Worm (Caenorhabditis elegans): ENCODE data around the gene shw-3.

The shw-3 gene

DNA sequence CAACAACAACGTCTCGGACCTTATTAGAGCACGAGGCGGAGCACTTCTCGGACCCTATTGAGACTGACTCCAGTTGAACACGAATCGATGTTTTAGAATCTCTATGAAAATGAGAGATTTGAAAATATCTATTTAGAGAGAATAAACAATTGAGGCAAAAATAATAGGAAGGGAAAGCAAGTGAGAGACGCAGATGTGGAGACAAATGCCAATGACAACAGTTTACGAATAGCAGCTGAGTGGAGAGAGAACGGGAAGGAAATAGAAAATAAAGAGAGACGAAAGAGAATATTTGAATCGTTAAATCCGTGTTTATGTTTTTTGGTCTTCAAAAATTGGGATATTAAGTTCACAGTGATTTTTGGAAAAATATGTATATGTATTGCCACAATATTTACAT lies 22.9 kb upstream of the shw-3 start:
- TF ChIP-seq lsy-27 (tag; optimal IDR thresholded peaks at IDR 0.05; ENCODE audit: borderline replicate concordance, insufficient read depth) (no peak), F39B2.1 (GFP tag; IDR thresholded peaks at IDR 0.05) (no peak), ets-4 (GFP tag; optimal IDR thresholded peaks at IDR 0.05) (no peak), ekl-4 (GFP tag; IDR thresholded peaks at IDR 0.05) (no peak), bed-1 (GFP tag; IDR thresholded peaks at IDR 0.05) (no peak), snpc-4 (GFP tag; optimal IDR thresholded peaks at IDR 0.05) (no peak), snpc-4 (tag; optimal IDR thresholded peaks at IDR 0.05) (no peak), somi-1 (GFP tag; optimal IDR thresholded peaks at IDR 0.05) (no peak), Y67H2A.10 (GFP tag; conservative IDR thresholded peaks at IDR 0.05) (no peak), nhr-80 (tag; optimal IDR thresholded peaks at IDR 0.05) (peak; percentile 13), nhr-120 (GFP tag; IDR thresholded peaks at IDR 0.05) (no peak), cebp-2 (GFP tag; IDR thresholded peaks at IDR 0.05) (no peak), hmg-1.2 (GFP tag; IDR thresholded peaks at IDR 0.05) (peak; percentile 54; the same call in 1 of the 2 replicates), Y53F4B.3 (GFP tag; IDR thresholded peaks at IDR 0.05) (no peak), mel-28 (tag; optimal IDR thresholded peaks at IDR 0.05; ENCODE audit: borderline replicate concordance) (no peak)

- 0 out of 2 replicates have a peak, but pooled peaks have one; percentile 26 for TF ChIP-seq D2030.7 (GFP tag; IDR thresholded peaks at IDR 0.05)
- TF ChIP-seq ccch-3 (GFP tag; optimal IDR thresholded peaks at IDR 0.05) = no peak
- TF ChIP-seq madf-6 (GFP tag; IDR thresholded peaks at IDR 0.05) = peak; percentile 82
- no peak for TF ChIP-seq bed-1 (GFP tag; IDR thresholded peaks at IDR 0.05)
- no peak for TF ChIP-seq nfyb-1 (GFP tag; IDR thresholded peaks at IDR 0.05)
- peak; percentile 56 for TF ChIP-seq madf-8 (GFP tag; conservative IDR thresholded peaks at IDR 0.05)
- no peak for TF ChIP-seq mxl-1 (tag; optimal IDR thresholded peaks at IDR 0.05)
- no peak for TF ChIP-seq athp-1 (tag; optimal IDR thresholded peaks at IDR 0.05)
- TF ChIP-seq sptf-2 (GFP tag; optimal IDR thresholded peaks at IDR 0.05) = no peak
- no peak for TF ChIP-seq rcor-1 (GFP tag; IDR thresholded peaks at IDR 0.05)
- no peak for TF ChIP-seq cebp-1 (GFP tag; IDR thresholded peaks at IDR 0.05)
- TF ChIP-seq cebp-1 (tag; optimal IDR thresholded peaks at IDR 0.05) = no peak
- no peak for TF ChIP-seq B0019.2 (GFP tag; conservative IDR thresholded peaks at IDR 0.05)
- no peak for TF ChIP-seq zfh-2 (GFP tag; conservative IDR thresholded peaks at IDR 0.05)
- TF ChIP-seq egrh-3 (GFP tag; IDR thresholded peaks at IDR 0.05) = no peak
- no peak for TF ChIP-seq mcd-1 (GFP tag; IDR thresholded peaks at IDR 0.05)
- TF ChIP-seq lin-35 (GFP tag; optimal IDR thresholded peaks at IDR 0.05) = no peak
- no peak for TF ChIP-seq fkh-3 (tag; optimal IDR thresholded peaks at IDR 0.05)
- TF ChIP-seq snpc-1.3 (tag; optimal IDR thresholded peaks at IDR 0.05; ENCODE audit: insufficient read depth) = no peak
- TF ChIP-seq ceh-27 (GFP tag; optimal IDR thresholded peaks at IDR 0.05) = no peak
- TF ChIP-seq C17E4.6 (GFP tag; IDR thresholded peaks at IDR 0.05) = no peak
- no peak for TF ChIP-seq F10E7.11 (tag; optimal IDR thresholded peaks at IDR 0.05)
- no peak for TF ChIP-seq snpc-4 (GFP tag; optimal IDR thresholded peaks at IDR 0.05)
- TF ChIP-seq snpc-4 (tag; optimal IDR thresholded peaks at IDR 0.05) = no peak
- TF ChIP-seq Y53F4B.3 (GFP tag; IDR thresholded peaks at IDR 0.05) = no peak
- TF ChIP-seq lsl-1 (GFP tag; optimal IDR thresholded peaks at IDR 0.05) = peak; percentile 73
- TF ChIP-seq T26A5.8 (tag; optimal IDR thresholded peaks at IDR 0.05) = no peak
- no peak for TF ChIP-seq tbp1 (GFP tag; optimal IDR thresholded peaks at IDR 0.05)
- no peak for TF ChIP-seq lsy-27 (tag; optimal IDR thresholded peaks at IDR 0.05; ENCODE audit: borderline replicate concordance, insufficient read depth)
- TF ChIP-seq madf-10 (tag; optimal IDR thresholded peaks at IDR 0.05) = no peak
- TF ChIP-seq hsf-1 (GFP tag; IDR thresholded peaks at IDR 0.05) = no peak
- no peak for TF ChIP-seq atf-7 (tag; optimal IDR thresholded peaks at IDR 0.05)
- no peak for TF ChIP-seq let-526 (GFP tag; IDR thresholded peaks at IDR 0.05)
- no peak for TF ChIP-seq ztf-25 (GFP tag; IDR thresholded peaks at IDR 0.05)
- no peak for TF ChIP-seq snpc-3.4 (tag; optimal IDR thresholded peaks at IDR 0.05)
- no peak for TF ChIP-seq attf-6 (GFP tag; IDR thresholded peaks at IDR 0.05)
- TF ChIP-seq ceh-79 (tag; optimal IDR thresholded peaks at IDR 0.05) = no peak
- no peak for TF ChIP-seq mel-28 (tag; optimal IDR thresholded peaks at IDR 0.05; ENCODE audit: borderline replicate concordance)
- TF ChIP-seq aptf-2 (GFP tag; conservative IDR thresholded peaks at IDR 0.05) = no peak
Observed at ce11 chrV:13009271-13009670, 22.3 kb upstream of the shw-3 start.

Measured in whole organism, young adult.